Worm (Caenorhabditis elegans): ENCODE measurements around the gene spot-1.

spot-1 gene

ce11 chrIII:7290462-7290861, 13.4 kb upstream of the spot-1 start, which contains the start of gene algn-11 (continued):
- TF ChIP-seq lin-38 (GFP tag; IDR thresholded peaks at IDR 0.05) (no peak), nhr-237 (tag; optimal IDR thresholded peaks at IDR 0.05) (no peak)

ce11 chrIII:7287503-7287902, 10.4 kb upstream of the spot-1 start, which contains the start of gene ykt-6:
TSS of gene ykt-6 (minus strand) at chrIII:7287603.
- TF ChIP-seq aly-2 (tag; optimal IDR thresholded peaks at IDR 0.05) (no peak), ZK546.5 (tag; optimal IDR thresholded peaks at IDR 0.05) (no peak), aha-1 (tag) (peak; percentile 28)

- TF ChIP-seq dmd-8 (GFP tag; IDR thresholded peaks at IDR 0.05) (no peak), nhr-76 (tag; optimal IDR thresholded peaks at IDR 0.05) (no peak), pqm-1 (tag; optimal IDR thresholded peaks at IDR 0.05) (no peak), T20F7.1 (GFP tag; optimal IDR thresholded peaks at IDR 0.05) (no peak), zip-11 (GFP tag; IDR thresholded peaks at IDR 0.05) (no peak)
Observed at ce11 chrIII:7285783-7286182, 8.7 kb upstream of the spot-1 start, which contains the start of gene pho-5. TSS of gene pho-5 (minus strand) at chrIII:7285883.

- TF ChIP-seq php-3 (GFP tag; IDR thresholded peaks at IDR 0.05), result no peak
- TF ChIP-seq F10B5.3 (tag; optimal IDR thresholded peaks at IDR 0.05), result no peak
- peak in 1 of 2 experiments; percentile 62 for TF ChIP-seq lsy-2 (tag; optimal IDR thresholded peaks at IDR 0.05)
- TF ChIP-seq T20F7.1 (GFP tag; optimal IDR thresholded peaks at IDR 0.05), result peak; percentile 80
Observed at ce11 chrIII:7281179-7281578, 4.1 kb upstream of the spot-1 start, which contains the start of gene B0361.3. TSS of gene B0361.3 (plus strand) at chrIII:7281462.

ce11 chrIII:7278491-7278890, 1.4 kb upstream of the spot-1 start:
- peak; percentile 81 for TF ChIP-seq nhr-42 (GFP tag; IDR thresholded peaks at IDR 0.05)
- TF ChIP-seq nhr-41 (GFP tag; IDR thresholded peaks at IDR 0.05), result peak; percentile 56; the same call in 1 of the 2 replicates
- peak; percentile 37 for TF ChIP-seq nhr-28 (tag; optimal IDR thresholded peaks at IDR 0.05)
- TF ChIP-seq nhr-48 (tag; optimal IDR thresholded peaks at IDR 0.05), result peak; percentile 59
- TF ChIP-seq snpc-1.2 (GFP tag; IDR thresholded peaks at IDR 0.05), result 0 out of 2 replicates have a peak, but pooled peaks have one; percentile 30
- peak; percentile 60 for TF ChIP-seq jun-1 (tag; optimal IDR thresholded peaks at IDR 0.05)
- peak; percentile 38 for TF ChIP-seq F37D6.2 (tag; optimal IDR thresholded peaks at IDR 0.05)
- peak; percentile 75 for TF ChIP-seq hmg-1.1 (GFP tag; IDR thresholded peaks at IDR 0.05)
- peak; percentile 1 to 86 for TF ChIP-seq daf-16 (GFP tag; optimal IDR thresholded peaks at IDR 0.05)
- TF ChIP-seq daf-16 (tag; optimal IDR thresholded peaks at IDR 0.05), result peak; percentile 85
- TF ChIP-seq dmd-9 (GFP tag; IDR thresholded peaks at IDR 0.05), result peak; percentile 67; the same call in 1 of the 2 replicates
- TF ChIP-seq fos-1 (tag; optimal IDR thresholded peaks at IDR 0.05), result no peak
- peak; percentile 62 for TF ChIP-seq lim-7 (GFP tag; IDR thresholded peaks at IDR 0.05)
- peak; percentile 14 for TF ChIP-seq zfp-2 (tag; optimal IDR thresholded peaks at IDR 0.05)
- TF ChIP-seq pqm-1 (tag; optimal IDR thresholded peaks at IDR 0.05), result peak; percentile 26
- no peak for TF ChIP-seq F10B5.3 (tag; optimal IDR thresholded peaks at IDR 0.05)
- TF ChIP-seq duxl-1 (tag; optimal IDR thresholded peaks at IDR 0.05; ENCODE audit: poor library complexity), result peak; percentile 72
- peak; percentile 89 for TF ChIP-seq ztf-7 (tag; optimal IDR thresholded peaks at IDR 0.05)
- TF ChIP-seq Y48G9A.11 (GFP tag; IDR thresholded peaks at IDR 0.05), result no peak
- TF ChIP-seq spr-3 (GFP tag; optimal IDR thresholded peaks at IDR 0.05), result peak; percentile 28
- peak; percentile 57; the same call in 1 of the 2 replicates for TF ChIP-seq zfp-3 (GFP tag; conservative IDR thresholded peaks at IDR 0.05)
- TF ChIP-seq lin-1 (GFP tag; IDR thresholded peaks at IDR 0.05), result peak; percentile 84
- TF ChIP-seq gei-8 (GFP tag; optimal IDR thresholded peaks at IDR 0.05), result peak; percentile 37
- TF ChIP-seq hif-1 (tag; optimal IDR thresholded peaks at IDR 0.05), result peak in 1 of 2 experiments; percentile 61
- peak; percentile 63 for TF ChIP-seq Y5F2A.4 (GFP tag; optimal IDR thresholded peaks at IDR 0.05)
- TF ChIP-seq F26F4.8 (GFP tag; conservative IDR thresholded peaks at IDR 0.05), result 0 out of 2 replicates have a peak, but pooled peaks have one; percentile 42
- peak; percentile 76 for TF ChIP-seq dpl-1 (GFP tag; optimal IDR thresholded peaks at IDR 0.05)
- TF ChIP-seq T26A8.4 (GFP tag; IDR thresholded peaks at IDR 0.05), result peak; percentile 87
- peak; percentile 45; the same call in 1 of the 2 replicates for TF ChIP-seq D1046.2 (GFP tag; IDR thresholded peaks at IDR 0.05)
- peak; percentile 90 for TF ChIP-seq nhr-77 (tag; optimal IDR thresholded peaks at IDR 0.05)
- no peak for TF ChIP-seq nhr-111 (GFP tag; optimal IDR thresholded peaks at IDR 0.05)
- peak; percentile 70 for TF ChIP-seq php-3 (GFP tag; IDR thresholded peaks at IDR 0.05)
- 0 out of 2 replicates have a peak, but pooled peaks have one; percentile 48 for TF ChIP-seq daf-19 (GFP tag; conservative IDR thresholded peaks at IDR 0.05)
- peak; percentile 66 for TF ChIP-seq rbr-2 (tag; optimal IDR thresholded peaks at IDR 0.05)
